Fruit fly (Drosophila melanogaster) S2 (cell line): ENCODE results near the gene CG17344.
A peak's percentile ranks its signal among the peaks of the same experiment; 100 is the strongest.

Experiments
- CG8478 ChIP-seq: fragments of >200 bp; optimal IDR thresholded peaks from 2 replicates; lab custom pipeline; 2018
- CTCF ChIP-seq, 2 experiments: fragments of >200 bp; optimal IDR thresholded peaks; 2 replicates each; lab custom pipeline; 2018

dm6 chr2L:19133465-19134365 lies 31.9 kb downstream of the CG17344 start, which contains the start of gene brat:
- TF ChIP-seq CTCF (optimal IDR thresholded peaks at IDR 0.05; lab: Kevin White, UChicago) (peak in 1 of 2 experiments; percentile 12), CG8478 (lab: Kevin White, UChicago) (no peak)
